Comparison of ENCODE assay signal across 5 fruit fly cellular contexts in the genomic region with DNA sequence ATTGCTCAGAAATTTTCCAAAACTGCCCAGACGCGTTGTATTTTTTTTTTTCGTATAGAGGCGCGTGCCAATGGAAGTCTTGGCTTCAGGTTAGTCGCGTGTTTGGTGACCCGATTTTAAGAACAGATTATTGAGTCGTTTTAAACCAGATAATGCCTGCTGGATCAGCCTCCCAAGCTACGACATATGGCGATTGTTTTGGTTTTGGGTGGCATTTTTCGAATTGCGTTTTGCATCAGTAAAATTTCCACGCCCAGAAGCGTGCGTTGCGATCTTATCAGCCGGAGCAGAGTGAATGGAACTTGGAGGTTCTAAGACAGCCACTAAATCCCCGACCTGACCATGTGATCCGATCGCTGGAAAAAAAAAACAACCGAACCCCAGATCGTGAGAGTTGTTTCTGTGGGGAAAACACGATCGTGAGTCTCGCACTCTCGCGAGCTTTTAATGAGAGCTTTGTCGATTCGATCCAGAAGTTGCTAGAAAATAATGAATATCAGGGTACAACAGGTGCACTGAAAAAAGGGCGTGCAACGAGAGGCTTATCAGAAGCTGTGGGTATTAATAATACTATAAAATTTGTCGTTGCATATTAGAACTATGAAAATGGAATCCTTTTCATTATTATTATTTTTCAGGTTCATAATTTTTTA.
TF ChIP-seq lines count a peak whose summit lies in the region.

No protein-coding gene starts in this region.

- no peak for TF ChIP-seq CTCF in whole organism, embryonic (GFP tag; optimal IDR thresholded peaks at IDR 0.05; lab: Kevin White, UChicago)

TF ChIP-seq in whole organism, adult, 20 proteins besides CTCF, POLR2A, EP300 and RAD21:
- TF ChIP-seq bab1 (GFP tag; optimal IDR thresholded peaks at IDR 0.05; lab: Kevin White, UChicago) (no peak), Clk (GFP tag; optimal IDR thresholded peaks at IDR 0.05; lab: Kevin White, UChicago) (no peak), Crg-1 (GFP tag; optimal IDR thresholded peaks at IDR 0.05; lab: Kevin White, UChicago) (no peak), CG7101 (tag; optimal IDR thresholded peaks at IDR 0.05; lab: Kevin White, UChicago) (no peak), CG33017 (tag; optimal IDR thresholded peaks at IDR 0.05; lab: Kevin White, UChicago) (no peak), toe (GFP tag; optimal IDR thresholded peaks at IDR 0.05; lab: Kevin White, UChicago) (no peak), Mnt (GFP tag; optimal IDR thresholded peaks at IDR 0.05; lab: Kevin White, UChicago) (peak; percentile 67), pad (GFP tag; optimal IDR thresholded peaks at IDR 0.05; lab: Kevin White, UChicago) (no peak), kay (GFP tag; lab: Kevin White, UChicago; ENCODE audit: borderline replicate concordance) (peak; percentile 94), ovo (GFP tag; optimal IDR thresholded peaks at IDR 0.05; lab: Kevin White, UChicago) (no peak), tj (GFP tag; optimal IDR thresholded peaks at IDR 0.05; lab: Kevin White, UChicago) (no peak), CG11617 (GFP tag; optimal IDR thresholded peaks at IDR 0.05; lab: Kevin White, UChicago) (no peak), Hr96 (GFP tag; optimal IDR thresholded peaks at IDR 0.05; lab: Kevin White, UChicago) (no peak), cic (GFP tag; optimal IDR thresholded peaks at IDR 0.05; lab: Kevin White, UChicago) (peak; percentile 86), cnc (optimal IDR thresholded peaks at IDR 0.05; lab: Kevin White, UChicago) (no peak)

TF ChIP-seq in whole organism, embryonic, 481 proteins besides CTCF, POLR2A, EP300 and RAD21 (continues in another document):
- TF ChIP-seq CG12236 (GFP tag; optimal IDR thresholded peaks at IDR 0.05; lab: Kevin White, UChicago) (no peak), nerfin-2 (GFP tag; IDR thresholded peaks at IDR 0.05; lab: Robert Waterston, UW; ENCODE audit: partially characterized antibody) (peak; percentile 13; the same call in 1 of the 2 replicates), CG7987 (GFP tag; optimal IDR thresholded peaks at IDR 0.05; lab: Kevin White, UChicago) (peak; percentile 5), CG33557 (GFP tag; optimal IDR thresholded peaks at IDR 0.05; lab: Kevin White, UChicago) (no peak), CG9437 (GFP tag; optimal IDR thresholded peaks at IDR 0.05; lab: Kevin White, UChicago) (no peak), CG8281 (tag; optimal IDR thresholded peaks at IDR 0.05; lab: Kevin White, UChicago) (no peak), sug (tag; optimal IDR thresholded peaks at IDR 0.05; lab: Kevin White, UChicago) (peak; percentile 59), Trl (optimal IDR thresholded peaks at IDR 0.05; lab: Kevin White, UChicago) (peak; percentile 7 to 25), Trl (GFP tag; optimal IDR thresholded peaks at IDR 0.05; lab: Kevin White, UChicago) (no peak), corto (GFP tag; optimal IDR thresholded peaks at IDR 0.05; lab: Kevin White, UChicago) (no peak), CG12769 (tag; optimal IDR thresholded peaks at IDR 0.05; lab: Kevin White, UChicago) (peak; percentile 56), Deaf1 (tag; optimal IDR thresholded peaks at IDR 0.05; lab: Kevin White, UChicago) (peak; percentile 78), CG34376 (GFP tag; optimal IDR thresholded peaks at IDR 0.05; lab: Kevin White, UChicago) (peak; percentile 93), Med (GFP tag; lab: Kevin White, UChicago) (peak; percentile 10), abd-A (tag; optimal IDR thresholded peaks at IDR 0.05; lab: Kevin White, UChicago) (peak; percentile 31), CG10979 (tag; optimal IDR thresholded peaks at IDR 0.05; lab: Kevin White, UChicago) (no peak), CG9727 (GFP tag; optimal IDR thresholded peaks at IDR 0.05; lab: Kevin White, UChicago) (peak; percentile 21)

TF ChIP-seq in whole organism, prepupa, 60 proteins besides CTCF, POLR2A, EP300 and RAD21:
- TF ChIP-seq svp (GFP tag; lab: Kevin White, UChicago), result peak; percentile 86
- no peak for TF ChIP-seq pdm3 (GFP tag; optimal IDR thresholded peaks at IDR 0.05; lab: Kevin White, UChicago)
- TF ChIP-seq Eip78C (GFP tag; lab: Kevin White, UChicago), result peak; percentile 81
- no peak for TF ChIP-seq eg (GFP tag; IDR thresholded peaks at IDR 0.05; lab: Robert Waterston, UW)
- no peak for TF ChIP-seq Smox (GFP tag; optimal IDR thresholded peaks at IDR 0.05; lab: Kevin White, UChicago)
- TF ChIP-seq CG11762 (GFP tag; optimal IDR thresholded peaks at IDR 0.05; lab: Kevin White, UChicago; ENCODE audit: insufficient read depth), result no peak
TF ChIP-seq in whole organism, prepupa: peak in this region for 2.

TF ChIP-seq in whole organism, pupa, 21 proteins besides CTCF, POLR2A, EP300 and RAD21:
- TF ChIP-seq rn (GFP tag; IDR thresholded peaks at IDR 0.05; lab: Robert Waterston, UW), result no peak
- TF ChIP-seq Ets98B (GFP tag; IDR thresholded peaks at IDR 0.05; lab: Robert Waterston, UW), result peak; percentile 45

TF ChIP-seq in whole organism, wandering third instar larva, 38 proteins besides CTCF, POLR2A, EP300 and RAD21:
- TF ChIP-seq h (GFP tag; optimal IDR thresholded peaks at IDR 0.05; lab: Kevin White, UChicago), result peak; percentile 40
- TF ChIP-seq Vsx2 (GFP tag; optimal IDR thresholded peaks at IDR 0.05; lab: Kevin White, UChicago; ENCODE audit: partially characterized antibody), result no peak
- no peak for TF ChIP-seq foxo (GFP tag; optimal IDR thresholded peaks at IDR 0.05; lab: Kevin White, UChicago)
TF ChIP-seq in whole organism, wandering third instar larva: peak in this region for 1.
